Fruit fly (Drosophila melanogaster) whole organism: ENCODE measurements around the gene Tom40.

ENCODE experiments used
- CG8478 ChIP-seq: fragments of >200 bp; optimal IDR thresholded peaks from 2 replicates; lab custom pipeline; 2018; ENCODE audit warnings: inconsistent platforms
- Dll ChIP-seq: fragments of >200 bp; optimal IDR thresholded peaks from 2 replicates; lab custom pipeline; 2017
- pan ChIP-seq: fragments of >200 bp; optimal IDR thresholded peaks from 2 replicates; lab custom pipeline; 2017
- usp ChIP-seq: fragments of >200 bp; optimal IDR thresholded peaks from 2 replicates; lab custom pipeline; 2017; ENCODE audit warnings: missing biosample characterization, missing genetic modification characterization, mixed read lengths

DNA sequence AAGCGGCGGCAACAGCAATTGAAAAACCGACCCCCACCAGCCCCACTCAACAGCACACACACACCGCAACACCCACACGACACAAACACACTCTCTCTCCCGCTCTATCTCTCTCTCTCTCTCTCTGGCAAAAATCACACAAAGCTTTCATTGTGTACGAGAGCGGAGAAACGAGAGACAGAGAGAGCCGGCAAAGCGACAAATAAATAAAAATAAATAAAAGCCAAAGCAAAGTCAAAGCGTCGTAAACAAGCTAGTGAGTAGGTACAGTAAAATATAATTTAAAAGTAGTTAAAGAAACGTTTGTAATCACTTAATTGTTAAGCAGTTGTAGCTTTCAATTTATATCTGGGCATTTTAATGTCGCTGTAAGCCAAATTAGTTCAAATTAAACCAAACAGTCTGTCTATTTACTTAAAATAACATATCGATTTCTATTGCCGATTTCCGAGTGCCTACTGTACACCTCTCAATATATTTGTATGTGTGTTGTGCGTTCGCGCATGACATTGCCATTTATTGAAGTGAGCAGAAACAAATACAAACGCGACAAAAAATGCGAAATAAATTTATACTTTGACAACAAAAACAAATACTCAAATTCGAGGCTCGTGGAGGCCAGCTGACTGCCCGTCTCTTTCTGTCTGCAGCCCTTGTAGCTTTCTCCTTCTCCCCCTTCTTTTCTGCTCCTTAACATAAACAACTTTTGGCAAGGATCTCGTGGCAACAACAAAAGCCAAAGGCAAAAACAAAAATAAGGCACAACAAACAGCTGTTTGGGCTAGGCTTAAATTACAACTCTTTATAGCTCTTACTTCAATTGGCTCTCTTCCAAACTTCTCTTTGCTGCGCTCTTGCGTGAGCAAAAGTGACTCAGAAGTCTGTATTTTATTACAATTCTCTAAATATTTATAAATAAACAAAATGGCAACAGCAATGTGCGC lies 39.7 kb upstream of the Tom40 start:
- TF ChIP-seq pan (lab: Kevin White, UChicago) (no peak), Dll (lab: Kevin White, UChicago) (peak; percentile 97), CG8478 (lab: Kevin White, UChicago) (no peak), usp (GFP tag; lab: Kevin White, UChicago) (no peak)
